Worm (Caenorhabditis elegans): ENCODE results near the gene M01B2.8.
"Not testable (repeated sequence)": the region's sequence is repeated elsewhere in the genome, so short reads cannot be mapped to it uniquely, and the experiment has no call there.

Gene M01B2.8

ce11 chrV:15240215-15240614 lies 19.8 kb upstream of the M01B2.8 start, which contains the start of gene srw-11:
Gene srw-11 (minus strand): TSS chrV:15240315.
- no peak for TF ChIP-seq pha-2 (tag; optimal IDR thresholded peaks at IDR 0.05)
- no peak for TF ChIP-seq sdc-2 (tag; optimal IDR thresholded peaks at IDR 0.05)

- TF ChIP-seq ceh-45 (GFP tag; IDR thresholded peaks at IDR 0.05) (no peak), hlh-15 (tag; optimal IDR thresholded peaks at IDR 0.05) (no peak), odd-2 (tag; optimal IDR thresholded peaks at IDR 0.05) (no peak), ceh-48 (tag; optimal IDR thresholded peaks at IDR 0.05) (no peak), hlh-6 (tag; optimal IDR thresholded peaks at IDR 0.05) (no peak), npax-4 (tag; optimal IDR thresholded peaks at IDR 0.05) (no peak), ceh-30 (tag; optimal IDR thresholded peaks at IDR 0.05) (no peak), ceh-31 (tag; optimal IDR thresholded peaks at IDR 0.05) (no peak), zip-5 (tag; optimal IDR thresholded peaks at IDR 0.05) (no peak), gmeb-2 (tag; optimal IDR thresholded peaks at IDR 0.05) (no peak), pax-1 (tag; optimal IDR thresholded peaks at IDR 0.05) (no peak), unc-55 (GFP tag; optimal IDR thresholded peaks at IDR 0.05) (no peak), sox-4 (tag; optimal IDR thresholded peaks at IDR 0.05) (no peak), C38D4.7 (GFP tag; optimal IDR thresholded peaks at IDR 0.05) (no peak), sdc-2 (tag; optimal IDR thresholded peaks at IDR 0.05) (no peak), Y22D7AL.16 (tag; optimal IDR thresholded peaks at IDR 0.05) (no peak), ceh-22 (tag; optimal IDR thresholded peaks at IDR 0.05) (no peak), ceh-14 (tag; optimal IDR thresholded peaks at IDR 0.05) (no peak), unc-3 (GFP tag; conservative IDR thresholded peaks at IDR 0.05) (no peak), unc-3 (tag; optimal IDR thresholded peaks at IDR 0.05) (no peak), tbx-7 (tag; optimal IDR thresholded peaks at IDR 0.05) (no peak)
These were observed 18.7 kb upstream of the M01B2.8 start, which contains the start of gene chil-12 for ce11 chrV:15241259-15241658. Gene chil-12 (plus strand): TSS chrV:15241559.

ce11 chrV:15244456-15244855 lies 15.5 kb upstream of the M01B2.8 start, which contains the start of gene kin-30:
Gene kin-30 (plus strand): TSS chrV:15244756.
- TF ChIP-seq K02D7.2 (tag; optimal IDR thresholded peaks at IDR 0.05) (no peak), pax-1 (tag; optimal IDR thresholded peaks at IDR 0.05) (no peak), pha-4 (tag; optimal IDR thresholded peaks at IDR 0.05) (no peak), fax-1 (tag; optimal IDR thresholded peaks at IDR 0.05) (no peak), hlh-30 (tag; optimal IDR thresholded peaks at IDR 0.05; ENCODE audit: insufficient read depth) (no peak), ref-2 (tag; optimal IDR thresholded peaks at IDR 0.05) (no peak)

ce11 chrV:15250304-15250703 lies 9.7 kb upstream of the M01B2.8 start, which contains the start of gene srd-28:
Gene srd-28 (plus strand): TSS chrV:15250604.
- TF ChIP-seq ceh-14 (tag; optimal IDR thresholded peaks at IDR 0.05); ama-1 (optimal IDR thresholded peaks at IDR 0.05); ceh-34 (tag; optimal IDR thresholded peaks at IDR 0.05): not testable (repeated sequence)

ce11 chrV:15252082-15252481 lies 7.9 kb upstream of the M01B2.8 start, which contains the start of gene srbc-76:
Gene srbc-76 (plus strand): TSS chrV:15252382.
- no peak for TF ChIP-seq unc-86 (tag; optimal IDR thresholded peaks at IDR 0.05)
- no peak for TF ChIP-seq ttx-3 (tag; optimal IDR thresholded peaks at IDR 0.05)
- no peak for TF ChIP-seq pros-1 (tag; optimal IDR thresholded peaks at IDR 0.05)
- TF ChIP-seq T23F11.4 (GFP tag; optimal IDR thresholded peaks at IDR 0.05): no peak
- no peak for TF ChIP-seq lim-6 (tag; optimal IDR thresholded peaks at IDR 0.05)
- no peak for TF ChIP-seq unc-42 (tag; optimal IDR thresholded peaks at IDR 0.05)
- no peak for TF ChIP-seq pax-1 (tag; optimal IDR thresholded peaks at IDR 0.05)
- no peak for TF ChIP-seq Y22D7AL.16 (tag; optimal IDR thresholded peaks at IDR 0.05)
- no peak for TF ChIP-seq madf-2 (tag; optimal IDR thresholded peaks at IDR 0.05)
- TF ChIP-seq K09A11.1 (tag; optimal IDR thresholded peaks at IDR 0.05; ENCODE audit: insufficient read depth): no peak
- no peak for TF ChIP-seq ceh-22 (tag; optimal IDR thresholded peaks at IDR 0.05)
- no peak for TF ChIP-seq ceh-2 (tag; optimal IDR thresholded peaks at IDR 0.05)
- no peak for TF ChIP-seq ceh-48 (tag; optimal IDR thresholded peaks at IDR 0.05)
- TF ChIP-seq rnt-1 (tag; optimal IDR thresholded peaks at IDR 0.05): no peak
- no peak for TF ChIP-seq ceh-24 (tag; optimal IDR thresholded peaks at IDR 0.05)
- TF ChIP-seq hlh-8 (tag; optimal IDR thresholded peaks at IDR 0.05): no peak
- no peak for TF ChIP-seq ahr-1 (tag; optimal IDR thresholded peaks at IDR 0.05)
- no peak for TF ChIP-seq gmeb-2 (tag; optimal IDR thresholded peaks at IDR 0.05)
- TF ChIP-seq pat-9 (tag; optimal IDR thresholded peaks at IDR 0.05): no peak
- no peak for TF ChIP-seq lin-11 (tag; optimal IDR thresholded peaks at IDR 0.05)

Data from whole organism, late embryonic.